Fruit fly (Drosophila melanogaster): ENCODE measurements around the gene CG2991.

Gene CG2991

dm6 chr2L:2882968-2883702 lies 26.2 kb downstream of the CG2991 start (continued):
- TF ChIP-seq CG11902 (GFP tag; optimal IDR thresholded peaks at IDR 0.05) (no peak), cyc (GFP tag; optimal IDR thresholded peaks at IDR 0.05) (peak; percentile 35), CG6792 (GFP tag; optimal IDR thresholded peaks at IDR 0.05) (peak; percentile 10), lz (GFP tag; optimal IDR thresholded peaks at IDR 0.05) (peak; percentile 66), Sox14 (GFP tag; optimal IDR thresholded peaks at IDR 0.05) (peak; percentile 5), CG31627 (GFP tag; optimal IDR thresholded peaks at IDR 0.05) (peak; percentile 26), Hr38 (GFP tag; optimal IDR thresholded peaks at IDR 0.05) (no peak), CG10669 (GFP tag; optimal IDR thresholded peaks at IDR 0.05) (no peak), CG8119 (GFP tag; IDR thresholded peaks at IDR 0.05) (no peak), Smox (GFP tag; optimal IDR thresholded peaks at IDR 0.05) (peak; percentile 41), CG1621 (tag; optimal IDR thresholded peaks at IDR 0.05) (no peak)

- peak; percentile 64 for TF ChIP-seq svp (GFP tag)
- no peak for TF ChIP-seq Hr4 (GFP tag; optimal IDR thresholded peaks at IDR 0.05)
Observed at dm6 chr2L:2883703-2884294, 26.8 kb downstream of the CG2991 start.

- no peak for TF ChIP-seq Hr4 (GFP tag; optimal IDR thresholded peaks at IDR 0.05)
- peak; percentile 33 for TF ChIP-seq pdm3 (GFP tag; optimal IDR thresholded peaks at IDR 0.05)
- peak; percentile 61 for TF ChIP-seq CG6854 (GFP tag; optimal IDR thresholded peaks at IDR 0.05)
- TF ChIP-seq fkh (GFP tag; optimal IDR thresholded peaks at IDR 0.05) = peak; percentile 53
- TF ChIP-seq CG1621 (tag; optimal IDR thresholded peaks at IDR 0.05) = peak; percentile 3
- TF ChIP-seq vri (GFP tag; optimal IDR thresholded peaks at IDR 0.05) = peak; percentile 40
- TF ChIP-seq CG11294 (GFP tag; IDR thresholded peaks at IDR 0.05) = 0 out of 2 replicates have a peak, but pooled peaks have one; percentile 32
- peak; percentile 8 for TF ChIP-seq dsx (GFP tag; optimal IDR thresholded peaks at IDR 0.05; ENCODE audit: poor library complexity, severe bottlenecking)
- TF ChIP-seq ss (GFP tag; optimal IDR thresholded peaks at IDR 0.05) = peak; percentile 6 to 20
- 0 out of 3 replicates have a peak, but pooled peaks have one; percentile 48 for TF ChIP-seq eg (GFP tag; IDR thresholded peaks at IDR 0.05)
- peak; percentile 53; the same call in 1 of the 3 replicates for TF ChIP-seq CG6163 (GFP tag; IDR thresholded peaks at IDR 0.05)
- no peak for TF ChIP-seq achi (GFP tag; optimal IDR thresholded peaks at IDR 0.05)
- TF ChIP-seq CG6276 (GFP tag; optimal IDR thresholded peaks at IDR 0.05) = peak; percentile 7
- peak; percentile 43 for TF ChIP-seq CG32006 (GFP tag; optimal IDR thresholded peaks at IDR 0.05)
- peak; percentile 7 for TF ChIP-seq Ets96B (tag; optimal IDR thresholded peaks at IDR 0.05)
- TF ChIP-seq net (GFP tag; optimal IDR thresholded peaks at IDR 0.05) = peak; percentile 13
- no peak for TF ChIP-seq CG10669 (GFP tag; optimal IDR thresholded peaks at IDR 0.05)
- no peak for TF ChIP-seq Sox102F (GFP tag; optimal IDR thresholded peaks at IDR 0.05)
- TF ChIP-seq Eip78C (GFP tag) = no peak
- TF ChIP-seq CG3032 (tag; optimal IDR thresholded peaks at IDR 0.05) = peak; percentile 28
- TF ChIP-seq svp (GFP tag) = peak; percentile 92
- no peak for TF ChIP-seq Ets21C (GFP tag; optimal IDR thresholded peaks at IDR 0.05)
Observed at dm6 chr2L:2884683-2885502, 27.9 kb downstream of the CG2991 start.

- TF ChIP-seq Eip75B (GFP tag; optimal IDR thresholded peaks at IDR 0.05) (peak; percentile 32), Eip78C (GFP tag) (peak; percentile 85), Sox102F (GFP tag; optimal IDR thresholded peaks at IDR 0.05) (peak; percentile 68), CG3919 (GFP tag; optimal IDR thresholded peaks at IDR 0.05) (peak; percentile 69), salr (GFP tag; optimal IDR thresholded peaks at IDR 0.05) (peak in 1 of 2 experiments; percentile 64), net (GFP tag; optimal IDR thresholded peaks at IDR 0.05) (no peak), spab (GFP tag; optimal IDR thresholded peaks at IDR 0.05) (no peak), fkh (GFP tag; optimal IDR thresholded peaks at IDR 0.05) (peak; percentile 57), dac (GFP tag; optimal IDR thresholded peaks at IDR 0.05) (no peak), OdsH (GFP tag; optimal IDR thresholded peaks at IDR 0.05) (peak; percentile 56), Met (GFP tag; optimal IDR thresholded peaks at IDR 0.05) (peak; percentile 42), Gug (GFP tag; IDR thresholded peaks at IDR 0.05) (no peak), esn (GFP tag; optimal IDR thresholded peaks at IDR 0.05) (peak; percentile 70), CG16779 (tag; optimal IDR thresholded peaks at IDR 0.05) (peak; percentile 19), CG10631 (GFP tag; optimal IDR thresholded peaks at IDR 0.05) (peak; percentile 73), ss (GFP tag; optimal IDR thresholded peaks at IDR 0.05) (peak in 1 of 2 experiments; percentile 16)
Observed at dm6 chr2L:2885503-2886225, 28.7 kb downstream of the CG2991 start, which contains the start of the genes NTPase and lilli. NTPase (minus strand) TSS chr2L:2885850. lilli (plus strand) TSS chr2L:2885929.
